Worm (Caenorhabditis elegans) whole organism, young adult: ENCODE results near the gene Y44A6D.5.
A peak's percentile ranks its signal among the peaks of the same experiment; 100 is the strongest.

ENCODE experiments used
- B0336.3 ChIP-seq: fragments of 200-800 bp; sonication (Bioruptor generic); IDR thresholded peaks from 2 replicates; pipeline ENCODE4 v1.3.6; 2022; ENCODE audit warnings: missing genetic modification characterization, missing compliant biosample characterization
- F37B4.10 ChIP-seq: fragments of 200-800 bp; sonication (Bioruptor generic); IDR thresholded peaks from 2 replicates; pipeline ENCODE4 v1.3.6; 2022; ENCODE audit warnings: missing genetic modification characterization, missing compliant biosample characterization
- F39B2.1 ChIP-seq: fragments of 200-800 bp; sonication (Bioruptor generic); IDR thresholded peaks from 2 replicates; pipeline ENCODE4 v1.3.6; 2022; ENCODE audit warnings: missing genetic modification reagents, missing genetic modification characterization, missing compliant biosample characterization
- F57C9.4 ChIP-seq: sonication (generic microtip); optimal IDR thresholded peaks from 2 replicates; lab custom pipeline; 2017; ENCODE audit warnings: mild to moderate bottlenecking, missing genetic modification characterization, missing compliant biosample characterization
- T07F8.4 ChIP-seq: sonication (generic microtip); optimal IDR thresholded peaks from 2 replicates; lab custom pipeline; 2016; ENCODE audit warnings: mild to moderate bottlenecking, missing genetic modification characterization, moderate library complexity, missing compliant biosample characterization
- T26A5.8 ChIP-seq: sonication (generic microtip); optimal IDR thresholded peaks from 2 replicates; lab custom pipeline; 2016; ENCODE audit warnings: missing genetic modification characterization, missing compliant biosample characterization
- Y56A3A.18 ChIP-seq: fragments of 200-800 bp; sonication (Bioruptor generic); IDR thresholded peaks from 2 replicates; pipeline ENCODE4 v1.3.6; 2022; ENCODE audit warnings: missing genetic modification reagents, missing genetic modification characterization, missing compliant biosample characterization
- ZK185.1 ChIP-seq: sonication (generic microtip); optimal IDR thresholded peaks from 2 replicates; lab custom pipeline; 2016; ENCODE audit warnings: mild to moderate bottlenecking, missing genetic modification characterization, missing compliant biosample characterization; ENCODE audit not compliant: poor library complexity, severe bottlenecking
- akir-1 ChIP-seq: fragments of 200-800 bp; sonication (Bioruptor generic); optimal IDR thresholded peaks from 2 replicates; lab custom pipeline; 2018; ENCODE audit warnings: mild to moderate bottlenecking, missing genetic modification characterization, moderate library complexity, missing compliant biosample characterization
- ama-1 ChIP-seq, 3 experiments: fragments of 150-350 bp in 1 of 3; sonication (generic microtip) in 2 of 3; optimal IDR thresholded peaks; 2 replicates each; lab custom pipeline; 2014 to 2018; ENCODE audit warnings: missing biosample characterization in 2 of 3, missing genetic modification characterization in 2 of 3, missing genetic modification reagents in 2 of 3
- atf-7 ChIP-seq: sonication (generic microtip); optimal IDR thresholded peaks from 2 replicates; lab custom pipeline; 2017; ENCODE audit warnings: mild to moderate bottlenecking, missing genetic modification characterization, missing compliant biosample characterization
- athp-1 ChIP-seq: sonication (generic microtip); optimal IDR thresholded peaks from 2 replicates; lab custom pipeline; 2017; ENCODE audit warnings: mild to moderate bottlenecking, missing genetic modification characterization, missing compliant biosample characterization
- attf-3 ChIP-seq: fragments of 200-800 bp; sonication (Bioruptor generic); conservative IDR thresholded peaks from 2 replicates; pipeline ENCODE4 v1.3.6; 2022; ENCODE audit warnings: missing genetic modification reagents, missing genetic modification characterization, missing compliant biosample characterization
- bed-1 ChIP-seq: fragments of 200-800 bp; sonication (Bioruptor generic); IDR thresholded peaks from 2 replicates; pipeline ENCODE4 v1.3.6; 2022; ENCODE audit warnings: missing genetic modification reagents, missing genetic modification characterization, missing compliant biosample characterization
- bed-2 ChIP-seq: fragments of 200-800 bp; sonication (Bioruptor generic); IDR thresholded peaks from 2 replicates; pipeline ENCODE4 v1.3.6; 2022; ENCODE audit warnings: missing genetic modification reagents, missing genetic modification characterization, missing compliant biosample characterization
- ceh-40 ChIP-seq: fragments of 200-800 bp; sonication (Bioruptor generic); IDR thresholded peaks from 2 replicates; pipeline ENCODE4 v1.3.6; 2022; ENCODE audit warnings: missing genetic modification characterization, missing compliant biosample characterization
- ceh-58 ChIP-seq: fragments of 200-800 bp; sonication (Bioruptor generic); IDR thresholded peaks from 2 replicates; pipeline ENCODE4 v1.3.6; 2022; ENCODE audit warnings: missing genetic modification characterization, missing compliant biosample characterization
- ceh-79 ChIP-seq: sonication (generic microtip); optimal IDR thresholded peaks from 2 replicates; lab custom pipeline; 2017; ENCODE audit warnings: mild to moderate bottlenecking, missing genetic modification characterization, missing compliant biosample characterization
- ceh-91 ChIP-seq: fragments of 200-800 bp; sonication (Bioruptor generic); IDR thresholded peaks from 2 replicates; pipeline ENCODE4 v1.3.6; 2022; ENCODE audit warnings: missing genetic modification reagents, missing genetic modification characterization, missing compliant biosample characterization
- dox-1 ChIP-seq: fragments of 200-800 bp; sonication (Bioruptor generic); IDR thresholded peaks from 2 replicates; pipeline ENCODE4 v1.3.6; 2022; ENCODE audit warnings: missing genetic modification reagents, missing genetic modification characterization, missing compliant biosample characterization
- dpff-1 ChIP-seq: sonication (generic microtip); optimal IDR thresholded peaks from 2 replicates; lab custom pipeline; 2017; ENCODE audit warnings: mild to moderate bottlenecking, missing genetic modification characterization, missing compliant biosample characterization
- dpl-1 ChIP-seq: fragments of 150-350 bp; optimal IDR thresholded peaks from 2 replicates; lab custom pipeline; 2014; ENCODE audit warnings: missing biosample characterization, missing genetic modification reagents, missing genetic modification characterization
- efl-1 ChIP-seq: fragments of 150-350 bp; optimal IDR thresholded peaks from 2 replicates; lab custom pipeline; 2014; ENCODE audit warnings: missing biosample characterization, missing genetic modification reagents, missing genetic modification characterization
- egl-18 ChIP-seq: fragments of 200-800 bp; sonication (Bioruptor generic); IDR thresholded peaks from 2 replicates; pipeline ENCODE4 v1.3.6; 2022; ENCODE audit warnings: missing genetic modification reagents, missing genetic modification characterization, missing compliant biosample characterization
- hlh-12 ChIP-seq: sonication (generic microtip); optimal IDR thresholded peaks from 2 replicates; lab custom pipeline; 2016; ENCODE audit warnings: missing genetic modification characterization, missing compliant biosample characterization
- hmg-1.2 ChIP-seq: fragments of 200-800 bp; sonication (Bioruptor generic); IDR thresholded peaks from 2 replicates; pipeline ENCODE4 v1.3.6; 2022; ENCODE audit warnings: missing genetic modification reagents, missing genetic modification characterization, missing compliant biosample characterization
- let-607 ChIP-seq, 2 experiments: fragments of 200-800 bp in 1 of 2; sonication (Bioruptor generic) in 1 of 2; sonication (generic microtip) in 1 of 2; optimal IDR thresholded peaks; 2 replicates each; lab custom pipeline; 2016 to 2018; ENCODE audit warnings: mild to moderate bottlenecking in 2 of 2, missing compliant biosample characterization in 2 of 2, missing genetic modification characterization in 2 of 2, moderate library complexity in 2 of 2, missing genotype in 1 of 2
- lin-35 ChIP-seq, 3 experiments: fragments of 150-350 bp in 2 of 3; sonication (generic microtip) in 1 of 3; optimal IDR thresholded peaks; 2 replicates each; lab custom pipeline; 2014 to 2018; ENCODE audit warnings: missing biosample characterization in 3 of 3, missing genetic modification characterization in 3 of 3, missing genetic modification reagents in 3 of 3
- lin-54 ChIP-seq: fragments of 200-800 bp; sonication (Bioruptor generic); optimal IDR thresholded peaks from 2 replicates; lab custom pipeline; 2018; ENCODE audit warnings: mild to moderate bottlenecking, missing genetic modification characterization, missing compliant biosample characterization
- lsl-1 ChIP-seq: fragments of 200-800 bp; sonication (Bioruptor generic); optimal IDR thresholded peaks from 2 replicates; lab custom pipeline; 2018; ENCODE audit warnings: mild to moderate bottlenecking, missing genetic modification characterization, moderate library complexity, missing compliant biosample characterization
- madf-10 ChIP-seq: sonication (generic microtip); optimal IDR thresholded peaks from 2 replicates; lab custom pipeline; 2016; ENCODE audit warnings: mild to moderate bottlenecking, missing genetic modification characterization, missing compliant biosample characterization
- madf-3 ChIP-seq: fragments of 200-800 bp; sonication (Bioruptor generic); IDR thresholded peaks from 2 replicates; pipeline ENCODE4 v1.3.6; 2022; ENCODE audit warnings: missing genetic modification reagents, missing genetic modification characterization, missing compliant biosample characterization
- madf-6 ChIP-seq: fragments of 200-800 bp; sonication (Bioruptor generic); IDR thresholded peaks from 2 replicates; pipeline ENCODE4 v1.3.6; 2022; ENCODE audit warnings: missing genetic modification reagents, missing genetic modification characterization, missing compliant biosample characterization
- mcd-1 ChIP-seq: fragments of 200-800 bp; sonication (Bioruptor generic); IDR thresholded peaks from 2 replicates; pipeline ENCODE4 v1.3.6; 2022; ENCODE audit warnings: missing genetic modification reagents, missing genetic modification characterization, missing compliant biosample characterization
- mes-4 ChIP-seq: sonication (generic microtip); optimal IDR thresholded peaks from 2 replicates; lab custom pipeline; 2016; ENCODE audit warnings: missing genotype, missing genetic modification characterization, missing compliant biosample characterization
- nhr-179 ChIP-seq: sonication (generic microtip); optimal IDR thresholded peaks from 2 replicates; lab custom pipeline; 2016; ENCODE audit warnings: mild to moderate bottlenecking, missing genetic modification characterization, missing compliant biosample characterization
- pbrm-1 ChIP-seq: fragments of 200-800 bp; sonication (Bioruptor generic); IDR thresholded peaks from 2 replicates; pipeline ENCODE4 v1.3.6; 2022; ENCODE audit warnings: missing genetic modification reagents, missing genetic modification characterization, missing compliant biosample characterization
- repo-1 ChIP-seq: sonication (generic microtip); optimal IDR thresholded peaks from 2 replicates; lab custom pipeline; 2017; ENCODE audit warnings: mild to moderate bottlenecking, missing genetic modification characterization, missing compliant biosample characterization
- snpc-1.1 ChIP-seq: sonication (generic microtip); optimal IDR thresholded peaks from 2 replicates; lab custom pipeline; 2017; ENCODE audit warnings: missing genetic modification characterization, mild to moderate bottlenecking, missing compliant biosample characterization, antibody characterized with exemption, moderate library complexity, missing genotype, missing genetic modification reagents; ENCODE audit not compliant: insufficient read depth
- snpc-4 ChIP-seq, 5 experiments: fragments of 150-350 bp in 1 of 5; sonication (generic microtip) in 4 of 5; optimal IDR thresholded peaks; 2 replicates each; lab custom pipeline; 2014 to 2018; ENCODE audit warnings: missing genetic modification characterization in 5 of 5, missing biosample characterization in 3 of 5, antibody characterized with exemption in 2 of 5, mild to moderate bottlenecking in 2 of 5, missing compliant biosample characterization in 2 of 5, missing genotype in 2 of 5, moderate library complexity in 2 of 5, missing genetic modification reagents in 1 of 5
- tbp1 ChIP-seq: fragments of 200-800 bp; sonication (Bioruptor generic); optimal IDR thresholded peaks from 2 replicates; lab custom pipeline; 2018; ENCODE audit warnings: mild to moderate bottlenecking, missing genetic modification characterization, missing compliant biosample characterization
- tbx-9 ChIP-seq: sonication (generic microtip); optimal IDR thresholded peaks from 2 replicates; lab custom pipeline; 2016; ENCODE audit warnings: borderline replicate concordance, missing genetic modification characterization, inconsistent platforms, missing compliant biosample characterization
- xnd-1 ChIP-seq: sonication (generic microtip); optimal IDR thresholded peaks from 2 replicates; lab custom pipeline; 2016; ENCODE audit warnings: missing genotype, missing genetic modification reagents, missing genetic modification characterization, missing compliant biosample characterization
- zim-3 ChIP-seq: sonication (generic microtip); optimal IDR thresholded peaks from 2 replicates; lab custom pipeline; 2017; ENCODE audit warnings: mild to moderate bottlenecking, missing genetic modification characterization, moderate library complexity, missing compliant biosample characterization
- ztf-3 ChIP-seq: fragments of 200-800 bp; sonication (Bioruptor generic); optimal IDR thresholded peaks from 2 replicates; lab custom pipeline; 2018; ENCODE audit warnings: mild to moderate bottlenecking, missing genetic modification characterization, missing compliant biosample characterization

The Y44A6D.5 gene

ce11 chrV:20785848-20786225, 17.0 kb downstream of the Y44A6D.5 start:
- no peak for TF ChIP-seq zim-3 (tag; lab: Kevin White, UChicago)
- TF ChIP-seq bed-1, result no peak
- no peak for TF ChIP-seq attf-3 (GFP tag; lab: Robert Waterston, UW)
- no peak for TF ChIP-seq ceh-91 (GFP tag; lab: Robert Waterston, UW)
- TF ChIP-seq mes-4, result no peak
- TF ChIP-seq dox-1, result no peak
- no peak for TF ChIP-seq madf-10 (tag; lab: Kevin White, UChicago)
- no peak for TF ChIP-seq F37B4.10 (GFP tag; lab: Robert Waterston, UW)
- TF ChIP-seq B0336.3, result no peak
- no peak for TF ChIP-seq F39B2.1 (GFP tag; lab: Robert Waterston, UW)
- TF ChIP-seq snpc-1.1 (tag; lab: Kevin White, UChicago), result no peak
- no peak for TF ChIP-seq efl-1 (GFP tag; lab: Kevin White, UChicago)
- TF ChIP-seq T07F8.4 (tag; lab: Kevin White, UChicago), result no peak
- TF ChIP-seq egl-18 (GFP tag; lab: Robert Waterston, UW), result no peak
- TF ChIP-seq repo-1 (tag; lab: Kevin White, UChicago), result no peak
- TF ChIP-seq ceh-58 (GFP tag; lab: Robert Waterston, UW), result no peak

DNA sequence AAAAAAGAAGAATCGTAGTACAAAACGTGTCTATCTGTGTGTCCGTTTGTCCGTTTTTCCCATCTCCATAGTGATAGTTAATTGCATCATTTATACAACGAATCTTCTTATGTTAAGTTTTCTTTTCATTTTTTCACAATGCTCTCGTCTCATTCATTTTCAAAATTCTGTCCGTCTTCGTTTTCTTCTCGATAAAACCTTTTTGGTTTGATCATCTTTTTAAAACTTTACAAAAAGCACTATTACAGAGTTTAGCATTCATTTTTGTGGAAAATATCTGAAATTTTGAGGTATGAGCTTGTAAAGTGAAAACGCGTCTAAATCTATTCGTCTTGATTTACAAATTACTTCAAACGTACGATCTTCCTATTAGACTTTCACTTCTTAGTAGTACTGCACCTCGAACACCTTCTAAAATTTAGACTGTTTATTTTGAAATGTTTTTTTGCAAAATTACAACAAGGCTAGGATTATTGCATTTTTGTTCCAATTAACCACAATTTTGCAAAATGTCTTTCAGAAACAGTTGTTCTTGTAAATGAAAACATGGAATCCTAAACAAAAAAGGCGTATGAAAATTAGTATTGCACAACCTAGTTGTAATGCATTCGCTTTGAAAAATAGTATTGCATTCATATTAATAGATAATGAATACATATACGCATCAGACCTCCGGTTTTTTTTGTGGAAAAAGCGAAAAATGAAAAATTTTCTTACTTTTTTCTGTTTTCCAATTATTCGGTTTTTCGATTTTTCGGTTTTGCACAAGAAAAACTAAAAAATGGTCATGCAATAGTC, 17.6 kb downstream of the Y44A6D.5 start:
- TF ChIP-seq hmg-1.2 (GFP tag; lab: Robert Waterston, UW) (0 out of 2 replicates have a peak, but pooled peaks have one; percentile 17), madf-3 (no peak), dpff-1 (peak; percentile 15), dox-1 (no peak), madf-10 (tag; lab: Kevin White, UChicago) (peak; percentile 72), snpc-4 (GFP tag; optimal IDR thresholded peaks at IDR 0.05; lab: Kevin White, UChicago) (no peak), snpc-4 (tag; optimal IDR thresholded peaks at IDR 0.05; lab: Kevin White, UChicago) (no peak), B0336.3 (0 out of 2 replicates have a peak, but pooled peaks have one; percentile 33), ZK185.1 (tag; lab: Kevin White, UChicago) (peak; percentile 50), mcd-1 (GFP tag; lab: Robert Waterston, UW) (no peak), athp-1 (tag; lab: Kevin White, UChicago) (no peak), ceh-40 (GFP tag; lab: Robert Waterston, UW) (no peak), F57C9.4 (tag; lab: Kevin White, UChicago) (no peak), ceh-58 (GFP tag; lab: Robert Waterston, UW) (no peak), lin-35 (GFP tag; optimal IDR thresholded peaks at IDR 0.05; lab: Kevin White, UChicago) (no peak), T26A5.8 (tag; lab: Kevin White, UChicago) (no peak), hlh-12 (tag; lab: Kevin White, UChicago) (no peak), bed-2 (GFP tag; lab: Robert Waterston, UW) (no peak), ceh-79 (tag; lab: Kevin White, UChicago) (no peak), ama-1 (optimal IDR thresholded peaks at IDR 0.05; lab: Kevin White, UChicago) (peak; percentile 10), ama-1 (GFP tag; optimal IDR thresholded peaks at IDR 0.05; lab: Kevin White, UChicago) (no peak), let-607 (tag; optimal IDR thresholded peaks at IDR 0.05; lab: Kevin White, UChicago) (no peak), atf-7 (peak; percentile 29), dpl-1 (no peak), tbx-9 (no peak), tbp1 (no peak), lsl-1 (GFP tag; lab: Kevin White, UChicago) (no peak), Y56A3A.18 (GFP tag; lab: Robert Waterston, UW) (no peak), nhr-179 (tag; lab: Kevin White, UChicago) (no peak), xnd-1 (no peak), akir-1 (GFP tag; lab: Kevin White, UChicago) (peak; percentile 28), madf-6 (GFP tag; lab: Robert Waterston, UW) (no peak), lin-54 (GFP tag; lab: Kevin White, UChicago) (peak; percentile 40), snpc-1.1 (tag; lab: Kevin White, UChicago) (no peak), ztf-3 (GFP tag; lab: Kevin White, UChicago) (no peak), pbrm-1 (GFP tag; lab: Robert Waterston, UW) (peak; percentile 42)
